Worm (Caenorhabditis elegans) whole organism, L4 larva: Measurements from ENCODE around the gene C05G5.5.

Experiments used
- D1046.2 ChIP-seq: fragments of 200-800 bp; sonication (Bioruptor generic); IDR thresholded peaks from 2 replicates; pipeline ENCODE4 v1.3.6; 2022; ENCODE audit warnings: missing genetic modification characterization, missing compliant biosample characterization
- F44E2.7 ChIP-seq: fragments of 200-800 bp; sonication (Bioruptor generic); IDR thresholded peaks from 2 replicates; pipeline ENCODE4 v2.1.2; 2022; ENCODE audit warnings: missing genetic modification characterization, missing compliant biosample characterization
- T26A8.4 ChIP-seq: fragments of 200-800 bp; sonication (Bioruptor generic); IDR thresholded peaks from 2 replicates; pipeline ENCODE4 v1.3.6; 2022; ENCODE audit warnings: missing genetic modification characterization, missing compliant biosample characterization
- Y105C5A.15 ChIP-seq: fragments of 200-800 bp; sonication (Bioruptor generic); IDR thresholded peaks from 2 replicates; pipeline ENCODE4 v1.3.6; 2022; ENCODE audit warnings: missing genetic modification characterization, missing compliant biosample characterization
- Y5F2A.4 ChIP-seq: fragments of 200-800 bp; sonication (Bioruptor generic); optimal IDR thresholded peaks from 2 replicates; lab custom pipeline; 2018; ENCODE audit warnings: mild to moderate bottlenecking, missing genetic modification characterization, missing compliant biosample characterization
- Y75B8A.6 ChIP-seq: fragments of 200-800 bp; sonication (Bioruptor generic); IDR thresholded peaks from 2 replicates; pipeline ENCODE4 v1.3.6; 2022; ENCODE audit warnings: missing genetic modification reagents, missing genetic modification characterization, missing compliant biosample characterization
- ZK337.2 ChIP-seq: fragments of 200-800 bp; sonication (Bioruptor generic); IDR thresholded peaks from 2 replicates; pipeline ENCODE4 v1.3.6; 2022; ENCODE audit warnings: missing genetic modification reagents, missing genetic modification characterization, missing compliant biosample characterization
- ZK546.5 ChIP-seq, 2 experiments: sonication (generic microtip); optimal IDR thresholded peaks; 2 replicates each; lab custom pipeline; 2017; ENCODE audit warnings: missing biosample characterization in 2 of 2, missing genetic modification characterization in 2 of 2
- ama-1 ChIP-seq: fragments of 150-350 bp; optimal IDR thresholded peaks from 2 replicates; lab custom pipeline; 2014; ENCODE audit warnings: inconsistent platforms, mixed read lengths
- attf-4 ChIP-seq: sonication (generic microtip); optimal IDR thresholded peaks from 3 replicates; lab custom pipeline; 2017; ENCODE audit warnings: missing biosample characterization, missing genetic modification characterization
- ceh-20 ChIP-seq: fragments of 200-800 bp; sonication (Bioruptor generic); IDR thresholded peaks from 2 replicates; pipeline ENCODE4 v1.3.6; 2022; ENCODE audit warnings: missing genetic modification reagents, missing genetic modification characterization, missing compliant biosample characterization
- cey-2 ChIP-seq: sonication (generic microtip); optimal IDR thresholded peaks from 3 replicates; lab custom pipeline; 2017; ENCODE audit warnings: missing genetic modification characterization, mild to moderate bottlenecking, missing compliant biosample characterization, antibody characterized with exemption, borderline replicate concordance; ENCODE audit not compliant: insufficient read depth
- daf-16 ChIP-seq, 3 experiments: sonication (generic microtip); optimal IDR thresholded peaks; 2 replicates each; lab custom pipeline; 2016 to 2017; ENCODE audit warnings: missing genetic modification characterization in 3 of 3, missing genetic modification reagents in 3 of 3, mild to moderate bottlenecking in 2 of 3, missing compliant biosample characterization in 2 of 3, missing biosample characterization in 1 of 3, moderate library complexity in 1 of 3
- dmd-8 ChIP-seq: fragments of 200-800 bp; sonication (Bioruptor generic); IDR thresholded peaks from 2 replicates; pipeline ENCODE4 v1.3.6; 2022; ENCODE audit warnings: missing genetic modification characterization, missing compliant biosample characterization
- dpl-1 ChIP-seq: fragments of 150-350 bp; optimal IDR thresholded peaks from 2 replicates; lab custom pipeline; 2014; ENCODE audit warnings: missing biosample characterization, missing genetic modification reagents, missing genetic modification characterization
- dve-1 ChIP-seq: sonication (generic microtip); optimal IDR thresholded peaks from 2 replicates; lab custom pipeline; 2017; ENCODE audit warnings: antibody characterized with exemption, mild to moderate bottlenecking, missing genetic modification characterization, missing compliant biosample characterization; ENCODE audit not compliant: insufficient read depth
- egl-43 ChIP-seq: fragments of 200-800 bp; sonication (Bioruptor generic); IDR thresholded peaks from 2 replicates; pipeline ENCODE4 v1.3.6; 2022; ENCODE audit warnings: missing genetic modification reagents, missing genetic modification characterization, missing compliant biosample characterization
- fkh-10 ChIP-seq: fragments of 150-350 bp; optimal IDR thresholded peaks from 2 replicates; lab custom pipeline; 2014; ENCODE audit warnings: missing biosample characterization, missing genetic modification reagents, missing genetic modification characterization
- hif-1 ChIP-seq, 2 experiments: sonication (generic microtip); optimal IDR thresholded peaks; 2 replicates each; lab custom pipeline; 2016 to 2017; ENCODE audit warnings: missing compliant biosample characterization in 2 of 2, missing genetic modification characterization in 2 of 2, missing genetic modification reagents in 2 of 2, missing genotype in 2 of 2, mild to moderate bottlenecking in 1 of 2
- hlh-11 ChIP-seq: fragments of 200-800 bp; sonication (Bioruptor generic); optimal IDR thresholded peaks from 2 replicates; lab custom pipeline; 2018; ENCODE audit warnings: mild to moderate bottlenecking, missing genetic modification characterization, missing compliant biosample characterization
- hmg-1.1 ChIP-seq: fragments of 200-800 bp; sonication (Bioruptor generic); IDR thresholded peaks from 2 replicates; pipeline ENCODE4 v1.3.6; 2022; ENCODE audit warnings: missing genetic modification reagents, missing genetic modification characterization, missing compliant biosample characterization
- jun-1 ChIP-seq: fragments of 150-350 bp; optimal IDR thresholded peaks from 2 replicates; lab custom pipeline; 2014; ENCODE audit warnings: missing biosample characterization, missing genetic modification reagents, missing genetic modification characterization
- lim-7 ChIP-seq: fragments of 200-800 bp; sonication (Bioruptor generic); IDR thresholded peaks from 2 replicates; pipeline ENCODE4 v1.3.6; 2022; ENCODE audit warnings: missing genetic modification characterization, missing compliant biosample characterization
- lin-1 ChIP-seq: fragments of 200-800 bp; sonication (Bioruptor generic); IDR thresholded peaks from 2 replicates; pipeline ENCODE4 v1.3.6; 2022; ENCODE audit warnings: missing genetic modification reagents, missing genetic modification characterization, missing compliant biosample characterization
- lin-13 ChIP-seq: fragments of 150-350 bp; optimal IDR thresholded peaks from 2 replicates; lab custom pipeline; 2014; ENCODE audit warnings: missing biosample characterization, missing genetic modification reagents, missing genetic modification characterization
- lin-15B ChIP-seq: fragments of 150-350 bp; sonication (generic microtip); optimal IDR thresholded peaks from 3 replicates; lab custom pipeline; 2014; ENCODE audit warnings: missing biosample characterization, missing genetic modification characterization
- lin-39 ChIP-seq: fragments of 150-350 bp; optimal IDR thresholded peaks from 2 replicates; lab custom pipeline; 2014; ENCODE audit warnings: missing biosample characterization, missing genetic modification reagents, missing genetic modification characterization
- madf-5 ChIP-seq, 2 experiments: fragments of 200-800 bp; sonication (Bioruptor generic); IDR thresholded peaks; 2 replicates each; pipeline ENCODE4 v1.3.6; 2022; ENCODE audit warnings: missing compliant biosample characterization in 2 of 2, missing genetic modification characterization in 2 of 2
- madf-9 ChIP-seq: fragments of 200-800 bp; sonication (Bioruptor generic); conservative IDR thresholded peaks from 2 replicates; pipeline ENCODE4 v1.3.6; 2022; ENCODE audit warnings: missing genetic modification reagents, missing genetic modification characterization, missing compliant biosample characterization
- mdt-29 ChIP-seq: fragments of 200-800 bp; sonication (Bioruptor generic); IDR thresholded peaks from 2 replicates; pipeline ENCODE4 v1.3.6; 2022; ENCODE audit warnings: missing genetic modification reagents, missing genetic modification characterization, missing compliant biosample characterization
- mep-1 ChIP-seq: fragments of 150-350 bp; sonication (generic microtip); optimal IDR thresholded peaks from 3 replicates; lab custom pipeline; 2014; ENCODE audit warnings: missing biosample characterization, missing genetic modification characterization
- nhr-10 ChIP-seq: fragments of 150-350 bp; optimal IDR thresholded peaks from 2 replicates; lab custom pipeline; 2014; ENCODE audit warnings: missing biosample characterization, missing genetic modification characterization
- nhr-11 ChIP-seq: fragments of 150-350 bp; optimal IDR thresholded peaks from 2 replicates; lab custom pipeline; 2014; ENCODE audit warnings: missing biosample characterization, missing genetic modification characterization
- nhr-111 ChIP-seq: fragments of 200-800 bp; sonication (Bioruptor generic); optimal IDR thresholded peaks from 2 replicates; lab custom pipeline; 2018; ENCODE audit warnings: mild to moderate bottlenecking, missing genetic modification characterization, missing compliant biosample characterization
- nhr-237 ChIP-seq: sonication (generic microtip); optimal IDR thresholded peaks from 2 replicates; lab custom pipeline; 2017; ENCODE audit warnings: missing biosample characterization, missing genetic modification characterization
- nhr-41 ChIP-seq: fragments of 200-800 bp; sonication (Bioruptor generic); IDR thresholded peaks from 2 replicates; pipeline ENCODE4 v1.3.6; 2022; ENCODE audit warnings: missing genetic modification reagents, missing genetic modification characterization, missing compliant biosample characterization
- pqm-1 ChIP-seq: sonication (generic microtip); optimal IDR thresholded peaks from 2 replicates; lab custom pipeline; 2017; ENCODE audit warnings: missing biosample characterization, missing genetic modification characterization
- rbr-2 ChIP-seq: sonication (generic microtip); optimal IDR thresholded peaks from 2 replicates; lab custom pipeline; 2016; ENCODE audit warnings: missing genotype, missing genetic modification characterization, missing compliant biosample characterization
- sdz-12 ChIP-seq: fragments of 200-800 bp; sonication (Bioruptor generic); optimal IDR thresholded peaks from 2 replicates; lab custom pipeline; 2018; ENCODE audit warnings: mild to moderate bottlenecking, missing genetic modification characterization, missing compliant biosample characterization
- set-16 ChIP-seq: fragments of 200-800 bp; sonication (Bioruptor generic); IDR thresholded peaks from 2 replicates; pipeline ENCODE4 v1.3.6; 2022; ENCODE audit warnings: missing genetic modification reagents, missing genetic modification characterization, missing compliant biosample characterization
- skn-1 ChIP-seq: fragments of 150-350 bp; optimal IDR thresholded peaks from 2 replicates; lab custom pipeline; 2014; ENCODE audit warnings: missing biosample characterization, missing genetic modification characterization
- snpc-4 ChIP-seq: fragments of 150-350 bp; optimal IDR thresholded peaks from 2 replicates; lab custom pipeline; 2014; ENCODE audit warnings: missing biosample characterization, missing genetic modification characterization
- spr-1 ChIP-seq: sonication (generic microtip); optimal IDR thresholded peaks from 2 replicates; lab custom pipeline; 2016; ENCODE audit warnings: mild to moderate bottlenecking, missing genetic modification characterization, missing compliant biosample characterization
- spr-3 ChIP-seq: fragments of 200-800 bp; sonication (Bioruptor generic); optimal IDR thresholded peaks from 2 replicates; lab custom pipeline; 2018; ENCODE audit warnings: mild to moderate bottlenecking, missing genetic modification characterization, missing compliant biosample characterization
- tra-1 ChIP-seq: fragments of 200-800 bp; sonication (Bioruptor generic); IDR thresholded peaks from 2 replicates; pipeline ENCODE4 v1.3.6; 2022; ENCODE audit warnings: missing genetic modification reagents, missing genetic modification characterization, missing compliant biosample characterization
- unc-130 ChIP-seq: sonication (generic microtip); optimal IDR thresholded peaks from 2 replicates; lab custom pipeline; 2016; ENCODE audit warnings: missing genetic modification reagents, missing genetic modification characterization, missing compliant biosample characterization
- unc-62 ChIP-seq, 3 experiments: fragments of 150-350 bp in 1 of 3; sonication (generic microtip); optimal IDR thresholded peaks in 2 of 3; peaks in 1 of 3; 1 replicate in 1 of 3; 2 replicates in 2 of 3; lab custom pipeline; 2014 to 2017; ENCODE audit warnings: missing biosample characterization in 3 of 3, missing genetic modification characterization in 3 of 3, missing genetic modification reagents in 3 of 3, missing genotype in 1 of 3
- zag-1 ChIP-seq: fragments of 150-350 bp; optimal IDR thresholded peaks from 2 replicates; lab custom pipeline; 2014; ENCODE audit warnings: missing biosample characterization, missing genetic modification characterization
- zfp-2 ChIP-seq: sonication (generic microtip); optimal IDR thresholded peaks from 2 replicates; lab custom pipeline; 2016; ENCODE audit warnings: mild to moderate bottlenecking, missing genetic modification characterization, missing compliant biosample characterization
- zip-2 ChIP-seq: fragments of 150-350 bp; optimal IDR thresholded peaks from 2 replicates; lab custom pipeline; 2014; ENCODE audit warnings: missing biosample characterization, missing genetic modification characterization
- ztf-11 ChIP-seq: fragments of 150-350 bp; optimal IDR thresholded peaks from 2 replicates; lab custom pipeline; 2014; ENCODE audit warnings: missing biosample characterization, missing genetic modification characterization

Gene C05G5.5

DNA sequence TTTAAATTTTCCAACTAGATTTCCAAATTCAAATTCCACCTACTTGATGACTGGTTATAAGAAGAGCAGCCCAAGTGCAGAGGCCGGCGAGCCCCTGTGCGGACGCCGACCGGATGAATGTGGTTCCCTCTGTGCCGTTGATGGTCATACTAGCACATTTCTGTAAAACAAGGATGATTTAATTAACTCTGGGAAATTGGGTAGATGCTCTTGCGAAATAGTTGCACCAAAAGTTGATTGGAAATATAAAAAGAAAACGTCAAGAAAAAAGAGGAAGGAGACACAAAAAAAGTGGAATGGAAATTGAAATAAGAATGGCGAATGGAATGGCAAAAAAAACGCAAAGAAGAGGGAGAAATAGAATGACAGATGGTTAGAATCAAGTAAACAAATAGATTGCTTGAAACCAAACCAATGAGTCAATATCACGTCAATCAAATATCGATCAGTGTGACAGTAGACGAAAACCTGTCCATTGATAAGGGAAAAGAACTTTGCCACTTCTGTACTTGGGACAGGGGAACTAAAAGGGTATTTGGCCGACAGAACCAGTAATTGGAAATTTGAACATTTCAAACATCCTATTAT, 54.1 kb downstream of the C05G5.5 start, which contains the start of gene tmem-184 (continued):
- TF ChIP-seq dmd-8 (GFP tag; lab: Robert Waterston, UW) (no peak), ceh-20 (peak; percentile 26; the same call in 1 of the 2 replicates), lin-1 (GFP tag; lab: Robert Waterston, UW) (no peak), sdz-12 (GFP tag; lab: Kevin White, UChicago) (no peak), ZK546.5 (tag; optimal IDR thresholded peaks at IDR 0.05; lab: Kevin White, UChicago) (no peak), T26A8.4 (GFP tag; lab: Robert Waterston, UW) (no peak), nhr-111 (GFP tag; lab: Kevin White, UChicago) (no peak), nhr-11 (no peak), cey-2 (tag; lab: Kevin White, UChicago) (no peak), ztf-11 (no peak), fkh-10 (no peak), nhr-10 (tag; lab: Kevin White, UChicago) (no peak), skn-1 (tag; lab: Kevin White, UChicago) (no peak), Y5F2A.4 (GFP tag; lab: Kevin White, UChicago) (no peak), rbr-2 (no peak), lin-15B (tag; lab: Kevin White, UChicago) (no peak), attf-4 (no peak), jun-1 (no peak), mep-1 (peak; percentile 43), pqm-1 (tag; lab: Kevin White, UChicago) (peak; percentile 9), ama-1 (no peak), Y75B8A.6 (GFP tag; lab: Robert Waterston, UW) (no peak), egl-43 (GFP tag; lab: Robert Waterston, UW) (no peak), dpl-1 (no peak), unc-62 (GFP tag; optimal IDR thresholded peaks at IDR 0.05 in 1 of 2; lab: Kevin White, UChicago) (peak; percentile 70 to 92), unc-62 (tag; optimal IDR thresholded peaks at IDR 0.05; lab: Kevin White, UChicago) (no peak), hmg-1.1 (GFP tag; lab: Robert Waterston, UW) (0 out of 2 replicates have a peak, but pooled peaks have one; percentile 9), nhr-41 (GFP tag; lab: Robert Waterston, UW) (no peak), daf-16 (GFP tag; optimal IDR thresholded peaks at IDR 0.05; lab: Kevin White, UChicago) (peak in 1 of 2 experiments; percentile 90), daf-16 (tag; optimal IDR thresholded peaks at IDR 0.05; lab: Kevin White, UChicago) (peak; percentile 94), Y105C5A.15 (GFP tag; lab: Robert Waterston, UW) (no peak), madf-5 (GFP tag; IDR thresholded peaks at IDR 0.05; lab: Robert Waterston, UW) (no peak), zip-2 (tag; lab: Kevin White, UChicago) (no peak), tra-1 (peak; percentile 94), mdt-29 (GFP tag; lab: Robert Waterston, UW) (no peak), lin-39 (tag; lab: Kevin White, UChicago) (no peak), hif-1 (tag; optimal IDR thresholded peaks at IDR 0.05; lab: Kevin White, UChicago) (peak in 1 of 2 experiments; percentile 20), F44E2.7 (GFP tag; lab: Robert Waterston, UW) (no peak), hlh-11 (peak; percentile 87), unc-130 (GFP tag; lab: Kevin White, UChicago) (no peak), spr-1 (tag; lab: Kevin White, UChicago) (no peak), zfp-2 (tag; lab: Kevin White, UChicago) (no peak), D1046.2 (GFP tag; lab: Robert Waterston, UW) (no peak), spr-3 (GFP tag; lab: Kevin White, UChicago) (no peak), zag-1 (no peak), lin-13 (GFP tag; lab: Kevin White, UChicago) (peak; percentile 9), dve-1 (tag; lab: Kevin White, UChicago) (peak; percentile 75), nhr-237 (tag; lab: Kevin White, UChicago) (no peak), ZK337.2 (GFP tag; lab: Robert Waterston, UW) (no peak), lim-7 (no peak), madf-9 (GFP tag; lab: Robert Waterston, UW) (no peak), set-16 (GFP tag; lab: Robert Waterston, UW) (no peak), snpc-4 (no peak)
